Fruit fly (Drosophila melanogaster) whole organism, adult: Measurements from ENCODE around the gene CG42375.

Experiments used
- CG14711 ChIP-seq: fragments of 200-800 bp; sonication (Bioruptor generic); optimal IDR thresholded peaks from 2 replicates; lab custom pipeline; 2018; ENCODE audit warnings: missing biosample characterization, mild to moderate bottlenecking, missing genetic modification characterization, moderate library complexity
- CG5204 ChIP-seq: fragments of 200-800 bp; sonication (Bioruptor generic); optimal IDR thresholded peaks from 2 replicates; lab custom pipeline; 2016; ENCODE audit warnings: missing biosample characterization, missing genetic modification characterization
- CG7101 ChIP-seq: fragments of 200-800 bp; sonication (Bioruptor generic); optimal IDR thresholded peaks from 2 replicates; lab custom pipeline; 2018; ENCODE audit warnings: missing biosample characterization, mild to moderate bottlenecking, missing genetic modification characterization, moderate library complexity
- cnc ChIP-seq, 2 experiments: fragments of >200 bp; optimal IDR thresholded peaks; 2 replicates each; lab custom pipeline; 2017

DNA sequence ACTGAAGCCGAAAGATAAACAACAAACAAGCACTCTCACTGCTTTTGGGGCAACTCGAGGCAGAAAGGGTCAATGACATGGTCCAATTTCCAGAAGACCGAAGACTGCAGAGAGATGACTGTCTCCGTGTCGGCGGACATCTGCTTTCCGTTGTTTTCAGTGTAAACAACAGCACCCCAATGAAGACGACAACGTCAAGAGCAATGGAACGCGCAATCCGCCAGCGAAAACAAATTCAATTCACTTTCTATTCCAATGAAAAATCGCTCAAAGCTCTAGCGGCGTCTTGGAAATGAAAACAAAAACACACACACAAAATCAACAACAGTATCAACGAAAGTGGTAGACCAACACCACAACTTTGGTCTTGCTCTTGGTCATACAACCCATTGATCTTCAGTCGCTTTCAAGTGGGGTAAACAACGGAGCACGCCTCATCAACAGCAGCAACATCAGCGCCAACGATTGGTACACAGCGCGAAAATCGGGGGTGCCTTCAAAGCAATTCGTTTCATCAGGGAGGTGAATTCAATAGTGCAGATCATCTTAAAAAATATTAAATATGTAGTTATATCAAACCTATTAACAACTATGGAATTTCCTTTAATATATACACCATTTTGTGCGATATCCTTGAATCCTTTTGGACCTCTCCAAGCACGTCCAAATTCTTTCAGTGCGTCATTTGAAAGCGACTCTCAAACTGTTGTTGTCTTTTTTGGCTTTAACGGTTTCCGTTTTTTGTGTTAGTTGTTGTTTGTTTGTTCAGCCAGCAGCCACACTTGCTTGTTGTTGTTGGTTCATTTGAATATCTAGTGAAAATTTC lies 38.3 kb downstream of the CG42375 start:
- TF ChIP-seq cnc (optimal IDR thresholded peaks at IDR 0.05; lab: Kevin White, UChicago), result no peak
- TF ChIP-seq CG7101 (tag; lab: Kevin White, UChicago), result no peak
- TF ChIP-seq CG14711 (tag; lab: Kevin White, UChicago), result no peak
- TF ChIP-seq CG5204, result no peak
